Worm (Caenorhabditis elegans) whole organism, mixed stage, embryonic: ENCODE measurements around the gene clc-18.

ENCODE experiments used
- blmp-1 ChIP-seq: fragments of 150-350 bp; optimal IDR thresholded peaks from 2 replicates; lab custom pipeline; 2014; ENCODE audit warnings: missing biosample characterization, missing genetic modification characterization
- ceh-39 ChIP-seq: fragments of 150-350 bp; optimal IDR thresholded peaks from 2 replicates; lab custom pipeline; 2014; ENCODE audit warnings: missing biosample characterization, missing genetic modification characterization
- drap-1 ChIP-seq: fragments of 200-800 bp; sonication (Bioruptor generic); optimal IDR thresholded peaks from 3 replicates; lab custom pipeline; 2018; ENCODE audit warnings: mild to moderate bottlenecking, missing genetic modification characterization, missing compliant biosample characterization
- elt-1 ChIP-seq: sonication (generic microtip); optimal IDR thresholded peaks from 2 replicates; lab custom pipeline; 2017; ENCODE audit warnings: missing genetic modification characterization, mild to moderate bottlenecking, missing compliant biosample characterization, antibody characterized with exemption, moderate library complexity, borderline replicate concordance; ENCODE audit not compliant: insufficient read depth
- elt-3 ChIP-seq: fragments of 150-350 bp; optimal IDR thresholded peaks from 2 replicates; lab custom pipeline; 2014; ENCODE audit warnings: missing biosample characterization, missing genetic modification characterization
- lsy-2 ChIP-seq: fragments of 150-350 bp; optimal IDR thresholded peaks from 2 replicates; lab custom pipeline; 2014; ENCODE audit warnings: missing biosample characterization, missing genetic modification characterization
- mep-1 ChIP-seq: fragments of 150-350 bp; optimal IDR thresholded peaks from 2 replicates; lab custom pipeline; 2017; ENCODE audit warnings: missing biosample characterization, missing genetic modification reagents, missing genetic modification characterization, inconsistent platforms
- nhr-12 ChIP-seq: fragments of 150-350 bp; optimal IDR thresholded peaks from 2 replicates; lab custom pipeline; 2014; ENCODE audit warnings: missing biosample characterization, missing genetic modification characterization
- nhr-237 ChIP-seq: fragments of 150-350 bp; optimal IDR thresholded peaks from 2 replicates; lab custom pipeline; 2014; ENCODE audit warnings: missing biosample characterization, missing genetic modification characterization
- nhr-76 ChIP-seq: sonication (generic microtip); optimal IDR thresholded peaks from 2 replicates; lab custom pipeline; 2017; ENCODE audit warnings: missing biosample characterization, missing genetic modification characterization
- pha-4 ChIP-seq: fragments of 150-350 bp; optimal IDR thresholded peaks from 2 replicates; lab custom pipeline; 2018; ENCODE audit warnings: missing biosample characterization, missing genetic modification reagents, missing genetic modification characterization
- snpc-4 ChIP-seq: fragments of 150-350 bp; optimal IDR thresholded peaks from 2 replicates; lab custom pipeline; 2014; ENCODE audit warnings: missing biosample characterization, missing genetic modification characterization
- unc-62 ChIP-seq: fragments of 150-350 bp; optimal IDR thresholded peaks from 2 replicates; lab custom pipeline; 2014; ENCODE audit warnings: missing biosample characterization, missing genetic modification reagents, missing genetic modification characterization
- ztf-11 ChIP-seq: fragments of 150-350 bp; optimal IDR thresholded peaks from 2 replicates; lab custom pipeline; 2014; ENCODE audit warnings: missing biosample characterization, missing genetic modification characterization

ce11 chrV:4122415-4122814, 12.6 kb upstream of the clc-18 start, which contains the start of gene phat-5:
- TF ChIP-seq elt-1 (no peak), elt-3 (tag; lab: Kevin White, UChicago) (no peak), nhr-12 (tag; lab: Kevin White, UChicago) (no peak), nhr-76 (no peak), drap-1 (GFP tag; lab: Kevin White, UChicago) (no peak), ceh-39 (tag; lab: Kevin White, UChicago) (no peak), snpc-4 (no peak), pha-4 (no peak), blmp-1 (tag; lab: Kevin White, UChicago) (no peak), mep-1 (tag; lab: Kevin White, UChicago) (no peak), lsy-2 (tag; lab: Kevin White, UChicago) (no peak), ztf-11 (tag; lab: Kevin White, UChicago) (no peak), nhr-237 (tag; lab: Kevin White, UChicago) (no peak), unc-62 (GFP tag; lab: Kevin White, UChicago) (no peak)
